Fruit fly (Drosophila melanogaster): Measurements from ENCODE around the gene Mi-2.
A peak's percentile ranks its signal among the peaks of the same experiment; 100 is the strongest.

Gene Mi-2

dm6 chr3L:19905427-19905826, 4.6 kb downstream of the Mi-2 start (continued):
- TF ChIP-seq croc (GFP tag; conservative IDR thresholded peaks at IDR 0.05) (no peak), NfI (GFP tag; optimal IDR thresholded peaks at IDR 0.05) (no peak), CG1603 (tag; optimal IDR thresholded peaks at IDR 0.05) (no peak), Myb (GFP tag; optimal IDR thresholded peaks at IDR 0.05) (no peak), Hey (tag; optimal IDR thresholded peaks at IDR 0.05) (no peak), ERR (GFP tag; optimal IDR thresholded peaks at IDR 0.05) (no peak), emc (GFP tag; optimal IDR thresholded peaks at IDR 0.05) (no peak), Hmx (GFP tag; optimal IDR thresholded peaks at IDR 0.05) (no peak), ac (GFP tag; optimal IDR thresholded peaks at IDR 0.05) (no peak), HmgD (GFP tag; optimal IDR thresholded peaks at IDR 0.05) (no peak), Abd-B (GFP tag; optimal IDR thresholded peaks at IDR 0.05) (no peak), E2f1 (GFP tag; IDR thresholded peaks at IDR 0.05) (no peak), Sry-δ (GFP tag; optimal IDR thresholded peaks at IDR 0.05) (no peak), Gsc (GFP tag; IDR thresholded peaks at IDR 0.05) (no peak), Hmr (GFP tag; optimal IDR thresholded peaks at IDR 0.05) (no peak), slp2 (GFP tag; optimal IDR thresholded peaks at IDR 0.05) (peak; percentile 4), HLH4C (GFP tag; IDR thresholded peaks at IDR 0.05; ENCODE audit: partially characterized antibody) (no peak), Taf1 (GFP tag; IDR thresholded peaks at IDR 0.05) (no peak), CG15011 (GFP tag; optimal IDR thresholded peaks at IDR 0.05) (no peak), fu2 (GFP tag; optimal IDR thresholded peaks at IDR 0.05) (no peak), CG4854 (GFP tag; optimal IDR thresholded peaks at IDR 0.05) (no peak), Fer3 (tag; optimal IDR thresholded peaks at IDR 0.05) (no peak), ken (GFP tag; IDR thresholded peaks at IDR 0.05) (no peak), pzg (GFP tag; optimal IDR thresholded peaks at IDR 0.05) (no peak), CG4282 (GFP tag; optimal IDR thresholded peaks at IDR 0.05) (no peak), CG11093 (GFP tag; IDR thresholded peaks at IDR 0.05) (no peak), CG16779 (GFP tag; IDR thresholded peaks at IDR 0.05) (no peak), Trl (optimal IDR thresholded peaks at IDR 0.05) (no peak), Trl (GFP tag; optimal IDR thresholded peaks at IDR 0.05) (peak; percentile 4), Stat92E (GFP tag; optimal IDR thresholded peaks at IDR 0.05) (no peak), CG1792 (GFP tag; optimal IDR thresholded peaks at IDR 0.05) (no peak), lbe (GFP tag; optimal IDR thresholded peaks at IDR 0.05) (no peak), amos (GFP tag; IDR thresholded peaks at IDR 0.05; ENCODE audit: partially characterized antibody) (no peak), Opbp (GFP tag; IDR thresholded peaks at IDR 0.05; ENCODE audit: partially characterized antibody) (no peak), CG3065 (GFP tag; optimal IDR thresholded peaks at IDR 0.05) (no peak), kay (GFP tag; optimal IDR thresholded peaks at IDR 0.05) (no peak), CG10366 (GFP tag; IDR thresholded peaks at IDR 0.05) (peak; percentile 34; the same call in 1 of the 2 replicates), Optix (GFP tag; IDR thresholded peaks at IDR 0.05) (no peak), her (GFP tag; optimal IDR thresholded peaks at IDR 0.05) (no peak), inv (GFP tag; IDR thresholded peaks at IDR 0.05; ENCODE audit: partially characterized antibody) (no peak), nerfin-2 (GFP tag; IDR thresholded peaks at IDR 0.05; ENCODE audit: partially characterized antibody) (no peak), CG6654 (GFP tag; optimal IDR thresholded peaks at IDR 0.05) (no peak), MESR4 (GFP tag; optimal IDR thresholded peaks at IDR 0.05) (no peak), Dip2 (GFP tag; IDR thresholded peaks at IDR 0.05) (no peak), CG11560 (tag; IDR thresholded peaks at IDR 0.05) (no peak), Hsf (GFP tag; optimal IDR thresholded peaks at IDR 0.05) (peak; percentile 40), exex (tag; optimal IDR thresholded peaks at IDR 0.05) (no peak), Sox102F (GFP tag; optimal IDR thresholded peaks at IDR 0.05) (peak; percentile 35), CG12071 (GFP tag; optimal IDR thresholded peaks at IDR 0.05) (no peak), CG9727 (GFP tag; optimal IDR thresholded peaks at IDR 0.05) (peak; percentile 12), CG7271 (tag; optimal IDR thresholded peaks at IDR 0.05) (no peak), Atf-2 (GFP tag; optimal IDR thresholded peaks at IDR 0.05) (no peak)

Measured in whole organism, embryonic.